Worm (Caenorhabditis elegans) whole organism, late embryonic: Measurements from ENCODE around the gene adt-3.

Experiments used
- C08G9.2 ChIP-seq: sonication (generic microtip); optimal IDR thresholded peaks from 2 replicates; lab custom pipeline; 2016; ENCODE audit warnings: mild to moderate bottlenecking, missing genetic modification characterization, moderate library complexity, missing compliant biosample characterization
- F13H6.1 ChIP-seq: sonication (generic microtip); optimal IDR thresholded peaks from 2 replicates; lab custom pipeline; 2016; ENCODE audit warnings: missing genetic modification characterization, missing compliant biosample characterization
- T23F11.4 ChIP-seq: fragments of 200-800 bp; sonication (Bioruptor generic); optimal IDR thresholded peaks from 2 replicates; lab custom pipeline; 2018; ENCODE audit warnings: mild to moderate bottlenecking, missing genetic modification characterization, missing compliant biosample characterization
- Y22D7AL.16 ChIP-seq: sonication (generic microtip); optimal IDR thresholded peaks from 2 replicates; lab custom pipeline; 2016; ENCODE audit warnings: missing genetic modification characterization, missing compliant biosample characterization
- ahr-1 ChIP-seq: sonication (generic microtip); optimal IDR thresholded peaks from 2 replicates; lab custom pipeline; 2016; ENCODE audit warnings: missing genetic modification characterization, missing compliant biosample characterization
- ceh-19 ChIP-seq: fragments of 200-800 bp; sonication (Bioruptor generic); optimal IDR thresholded peaks from 2 replicates; lab custom pipeline; 2018; ENCODE audit warnings: mild to moderate bottlenecking, missing genetic modification characterization, missing compliant biosample characterization
- ceh-22 ChIP-seq: sonication (generic microtip); optimal IDR thresholded peaks from 2 replicates; lab custom pipeline; 2017; ENCODE audit warnings: missing biosample characterization, missing genetic modification characterization
- ceh-24 ChIP-seq: sonication (generic microtip); optimal IDR thresholded peaks from 2 replicates; lab custom pipeline; 2016; ENCODE audit warnings: mild to moderate bottlenecking, missing genetic modification characterization, missing compliant biosample characterization
- ceh-31 ChIP-seq: sonication (generic microtip); optimal IDR thresholded peaks from 2 replicates; lab custom pipeline; 2016; ENCODE audit warnings: missing genetic modification characterization, missing compliant biosample characterization
- ceh-34 ChIP-seq: sonication (generic microtip); optimal IDR thresholded peaks from 2 replicates; lab custom pipeline; 2016; ENCODE audit warnings: mild to moderate bottlenecking, missing genetic modification characterization, missing compliant biosample characterization
- ceh-48 ChIP-seq: sonication (generic microtip); optimal IDR thresholded peaks from 2 replicates; lab custom pipeline; 2016; ENCODE audit warnings: missing genetic modification characterization, inconsistent platforms, missing compliant biosample characterization
- dmd-4 ChIP-seq: sonication (generic microtip); optimal IDR thresholded peaks from 2 replicates; lab custom pipeline; 2016; ENCODE audit warnings: borderline replicate concordance, missing genetic modification characterization, missing compliant biosample characterization
- elt-2 ChIP-seq: sonication (generic microtip); optimal IDR thresholded peaks from 2 replicates; lab custom pipeline; 2016; ENCODE audit warnings: missing genetic modification reagents, missing genetic modification characterization, missing compliant biosample characterization
- elt-4 ChIP-seq: sonication (generic microtip); optimal IDR thresholded peaks from 2 replicates; lab custom pipeline; 2016; ENCODE audit warnings: missing genetic modification characterization, missing compliant biosample characterization
- fkh-10 ChIP-seq: fragments of 150-350 bp; optimal IDR thresholded peaks from 2 replicates; lab custom pipeline; 2014; ENCODE audit warnings: missing biosample characterization, missing genetic modification reagents, missing genetic modification characterization
- fkh-6 ChIP-seq: sonication (generic microtip); optimal IDR thresholded peaks from 2 replicates; lab custom pipeline; 2016; ENCODE audit warnings: missing genetic modification characterization, missing compliant biosample characterization
- gmeb-2 ChIP-seq: sonication (generic microtip); optimal IDR thresholded peaks from 2 replicates; lab custom pipeline; 2016; ENCODE audit warnings: missing genetic modification characterization, inconsistent platforms, missing compliant biosample characterization
- hlh-6 ChIP-seq: sonication (generic microtip); optimal IDR thresholded peaks from 2 replicates; lab custom pipeline; 2016; ENCODE audit warnings: missing genotype, missing genetic modification characterization, missing compliant biosample characterization
- hlh-8 ChIP-seq: sonication (generic microtip); optimal IDR thresholded peaks from 2 replicates; lab custom pipeline; 2016; ENCODE audit warnings: missing genotype, missing genetic modification characterization, missing compliant biosample characterization
- lim-6 ChIP-seq: sonication (generic microtip); optimal IDR thresholded peaks from 2 replicates; lab custom pipeline; 2016; ENCODE audit warnings: missing genetic modification characterization, missing compliant biosample characterization
- madf-2 ChIP-seq: sonication (generic microtip); optimal IDR thresholded peaks from 2 replicates; lab custom pipeline; 2017; ENCODE audit warnings: missing genetic modification characterization, missing compliant biosample characterization
- nfya-1 ChIP-seq: sonication (generic microtip); optimal IDR thresholded peaks from 2 replicates; lab custom pipeline; 2017; ENCODE audit warnings: missing genetic modification characterization, mild to moderate bottlenecking, missing compliant biosample characterization, antibody characterized with exemption, moderate library complexity
- odd-2 ChIP-seq: sonication (generic microtip); optimal IDR thresholded peaks from 2 replicates; lab custom pipeline; 2017; ENCODE audit warnings: antibody characterized with exemption, mild to moderate bottlenecking, missing genetic modification characterization, missing compliant biosample characterization
- pag-3 ChIP-seq: sonication (generic microtip); optimal IDR thresholded peaks from 2 replicates; lab custom pipeline; 2016; ENCODE audit warnings: missing compliant biosample characterization, missing genetic modification characterization, borderline replicate concordance
- pha-2 ChIP-seq: sonication (generic microtip); optimal IDR thresholded peaks from 2 replicates; lab custom pipeline; 2017; ENCODE audit warnings: mild to moderate bottlenecking, missing genetic modification characterization, missing compliant biosample characterization
- pha-4 ChIP-seq: fragments of 150-350 bp; optimal IDR thresholded peaks from 2 replicates; lab custom pipeline; 2018; ENCODE audit warnings: missing biosample characterization, missing genetic modification reagents, missing genetic modification characterization
- pqm-1 ChIP-seq: sonication (generic microtip); optimal IDR thresholded peaks from 2 replicates; lab custom pipeline; 2016; ENCODE audit warnings: missing genetic modification characterization, missing compliant biosample characterization
- rnt-1 ChIP-seq: sonication (generic microtip); optimal IDR thresholded peaks from 2 replicates; lab custom pipeline; 2016; ENCODE audit warnings: missing genetic modification characterization, missing compliant biosample characterization
- sdc-2 ChIP-seq: sonication (generic microtip); optimal IDR thresholded peaks from 2 replicates; lab custom pipeline; 2016; ENCODE audit warnings: missing genotype, missing genetic modification characterization, missing compliant biosample characterization
- tbx-2 ChIP-seq: sonication (generic microtip); optimal IDR thresholded peaks from 2 replicates; lab custom pipeline; 2016; ENCODE audit warnings: missing genetic modification characterization, missing compliant biosample characterization
- tbx-7 ChIP-seq: sonication (generic microtip); optimal IDR thresholded peaks from 2 replicates; lab custom pipeline; 2016; ENCODE audit warnings: missing genotype, missing genetic modification characterization, missing compliant biosample characterization
- unc-3 ChIP-seq, 2 experiments: fragments of 200-800 bp in 1 of 2; sonication (Bioruptor generic) in 1 of 2; sonication (generic microtip) in 1 of 2; conservative IDR thresholded peaks in 1 of 2; optimal IDR thresholded peaks in 1 of 2; 2 replicates each; pipeline versions ENCODE4 v1.3.6 to Lab custom; 2016 to 2022; ENCODE audit warnings: missing compliant biosample characterization in 2 of 2, missing genetic modification characterization in 2 of 2, missing genetic modification reagents in 1 of 2
- unc-42 ChIP-seq: sonication (generic microtip); optimal IDR thresholded peaks from 2 replicates; lab custom pipeline; 2016; ENCODE audit warnings: missing genotype, missing genetic modification characterization, missing compliant biosample characterization
- unc-55 ChIP-seq: sonication (generic microtip); optimal IDR thresholded peaks from 2 replicates; lab custom pipeline; 2017; ENCODE audit warnings: missing biosample characterization, missing genetic modification reagents, missing genetic modification characterization
- unc-86 ChIP-seq: sonication (generic microtip); optimal IDR thresholded peaks from 2 replicates; lab custom pipeline; 2016; ENCODE audit warnings: missing genetic modification characterization, missing compliant biosample characterization

adt-3 gene

ce11 chrX:3937483-3937882 is 6.0 kb downstream of the adt-3 start:
- TF ChIP-seq lim-6 (no peak), ahr-1 (tag; lab: Kevin White, UChicago) (no peak)
- TF ChIP-seq, all 69 proteins: peak for 0

DNA sequence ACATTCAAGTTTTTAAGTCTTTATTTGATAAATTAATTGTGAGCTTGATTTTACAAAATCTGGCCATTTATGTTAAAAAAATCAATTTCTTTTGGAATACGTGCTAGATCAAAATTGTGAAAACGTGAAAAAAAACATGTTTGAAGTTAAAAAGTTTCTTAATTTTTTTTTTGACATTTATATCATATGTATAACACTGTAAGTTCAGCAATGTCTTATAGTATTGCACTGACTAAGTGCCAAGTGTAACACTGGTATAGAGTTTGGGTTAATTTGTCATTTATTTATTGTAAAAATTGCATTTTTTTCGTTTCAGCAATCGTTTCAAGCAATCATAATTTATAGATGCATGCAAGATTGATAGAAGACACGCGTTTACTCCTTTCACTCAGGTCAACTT is 6.4 kb downstream of the adt-3 start:
- TF ChIP-seq hlh-8 (tag; lab: Kevin White, UChicago) (no peak), pha-2 (tag; lab: Kevin White, UChicago) (no peak), F13H6.1 (no peak), pag-3 (tag; lab: Kevin White, UChicago) (no peak), unc-86 (no peak), ceh-24 (tag; lab: Kevin White, UChicago) (no peak), tbx-7 (tag; lab: Kevin White, UChicago) (no peak), T23F11.4 (GFP tag; lab: Kevin White, UChicago) (no peak), madf-2 (tag; lab: Kevin White, UChicago) (no peak), C08G9.2 (tag; lab: Kevin White, UChicago) (no peak), hlh-6 (tag; lab: Kevin White, UChicago) (no peak), ceh-31 (no peak), lim-6 (no peak), pqm-1 (no peak), Y22D7AL.16 (tag; lab: Kevin White, UChicago) (no peak)

ce11 chrX:3938950-3939349 is 7.5 kb downstream of the adt-3 start, which contains the start of gene T19D2.3:
Gene T19D2.3 (plus strand): TSS chrX:3939250.
- TF ChIP-seq gmeb-2 = no peak

- TF ChIP-seq ceh-22 (tag; lab: Kevin White, UChicago) = no peak
- no peak for TF ChIP-seq ceh-19
- no peak for TF ChIP-seq sdc-2 (tag; lab: Kevin White, UChicago)
- TF ChIP-seq tbx-2 (tag; lab: Kevin White, UChicago) = no peak
- TF ChIP-seq nfya-1 (tag; lab: Kevin White, UChicago) = no peak
Observed at ce11 chrX:3942267-3942666, 10.8 kb downstream of the adt-3 start, which contains the start of gene T19D2.13. Gene T19D2.13 (minus strand): TSS chrX:3942367.

DNA sequence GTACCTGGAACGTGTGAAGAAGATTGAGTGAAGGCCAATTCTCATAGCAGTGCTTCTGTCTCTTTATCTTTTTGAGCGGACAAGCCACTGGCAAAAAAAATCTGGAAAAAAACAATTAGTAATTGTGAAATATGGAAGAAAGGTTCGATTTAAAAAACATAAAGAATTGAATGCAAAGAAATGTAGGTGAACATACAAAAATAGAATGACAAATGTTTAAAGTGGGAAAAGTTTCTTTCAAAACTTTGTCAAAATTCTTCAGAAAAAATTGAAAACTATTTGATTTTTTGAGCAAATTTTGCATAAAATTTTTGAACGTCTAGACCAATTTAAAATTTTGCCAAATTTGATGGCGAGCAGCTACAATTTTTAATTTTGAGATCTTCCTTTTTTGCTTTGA is 11.8 kb downstream of the adt-3 start, which contains the start of gene ptp-4A2:
TSS of gene ptp-4A2 (minus strand) at position 101 of the 400 bp plus-strand sequence.
- TF ChIP-seq hlh-6 (tag; lab: Kevin White, UChicago) (no peak), odd-2 (tag; lab: Kevin White, UChicago) (no peak), pha-4 (tag; lab: Kevin White, UChicago) (no peak), unc-55 (GFP tag; lab: Kevin White, UChicago) (no peak), gmeb-2 (no peak), dmd-4 (no peak), elt-4 (tag; lab: Kevin White, UChicago) (no peak), unc-86 (no peak), fkh-6 (no peak), T23F11.4 (GFP tag; lab: Kevin White, UChicago) (no peak), tbx-7 (tag; lab: Kevin White, UChicago) (no peak), ceh-48 (tag; lab: Kevin White, UChicago) (no peak), unc-42 (tag; lab: Kevin White, UChicago) (no peak), ceh-24 (tag; lab: Kevin White, UChicago) (no peak), fkh-10 (GFP tag; lab: Kevin White, UChicago) (no peak), tbx-2 (tag; lab: Kevin White, UChicago) (no peak), rnt-1 (tag; lab: Kevin White, UChicago) (no peak)

- no peak for TF ChIP-seq pag-3 (tag; lab: Kevin White, UChicago)
- no peak for TF ChIP-seq T23F11.4 (GFP tag; lab: Kevin White, UChicago)
- no peak for TF ChIP-seq dmd-4
- TF ChIP-seq elt-2 (tag; lab: Kevin White, UChicago) = peak; percentile 35
- TF ChIP-seq ceh-34 (tag; lab: Kevin White, UChicago) = no peak
- no peak for TF ChIP-seq unc-3 (GFP tag; conservative IDR thresholded peaks at IDR 0.05; lab: Robert Waterston, UW)
- no peak for TF ChIP-seq unc-3 (tag; optimal IDR thresholded peaks at IDR 0.05; lab: Kevin White, UChicago)
Observed at ce11 chrX:3944073-3944472, 12.6 kb downstream of the adt-3 start.
